Worm (Caenorhabditis elegans) whole organism, L3 larva: ENCODE data around the gene ttr-19.
A peak's percentile ranks its signal among the peaks of the same experiment; 100 is the strongest.

Experiments
- R02D3.7 ChIP-seq: fragments of 150-350 bp; optimal IDR thresholded peaks from 2 replicates; lab custom pipeline; 2014; ENCODE audit warnings: missing biosample characterization, missing genetic modification characterization
- ZK546.5 ChIP-seq: sonication (generic microtip); optimal IDR thresholded peaks from 2 replicates; lab custom pipeline; 2017; ENCODE audit warnings: missing biosample characterization, missing genetic modification characterization
- ama-1 ChIP-seq: fragments of 150-350 bp; optimal IDR thresholded peaks from 2 replicates; lab custom pipeline; 2018
- ceh-16 ChIP-seq: sonication (generic microtip); optimal IDR thresholded peaks from 2 replicates; lab custom pipeline; 2017; ENCODE audit warnings: missing biosample characterization, missing genetic modification characterization
- ceh-28 ChIP-seq: fragments of 150-350 bp; optimal IDR thresholded peaks from 2 replicates; lab custom pipeline; 2014; ENCODE audit warnings: missing biosample characterization, missing genetic modification reagents, missing genetic modification characterization
- daf-12 ChIP-seq: fragments of 150-350 bp; optimal IDR thresholded peaks from 2 replicates; lab custom pipeline; 2014; ENCODE audit warnings: missing biosample characterization, missing genetic modification reagents, missing genetic modification characterization
- egl-27 ChIP-seq: sonication (generic microtip); optimal IDR thresholded peaks from 4 replicates; lab custom pipeline; 2017; ENCODE audit warnings: missing biosample characterization, missing genetic modification reagents, missing genetic modification characterization
- elt-1 ChIP-seq: fragments of 150-350 bp; optimal IDR thresholded peaks from 2 replicates; lab custom pipeline; 2014; ENCODE audit warnings: missing biosample characterization, missing genetic modification characterization
- elt-2 ChIP-seq: sonication (generic microtip); optimal IDR thresholded peaks from 2 replicates; lab custom pipeline; 2016; ENCODE audit warnings: missing genetic modification reagents, mild to moderate bottlenecking, missing genetic modification characterization, missing compliant biosample characterization
- elt-3 ChIP-seq, 3 experiments: fragments of 150-350 bp in 1 of 3; sonication (generic microtip) in 2 of 3; optimal IDR thresholded peaks; 2 replicates in 2 of 3; 4 replicates in 1 of 3; lab custom pipeline; 2014 to 2017; ENCODE audit warnings: missing biosample characterization in 3 of 3, missing genetic modification characterization in 3 of 3
- eor-1 ChIP-seq, 2 experiments: fragments of 150-350 bp; optimal IDR thresholded peaks; 2 replicates each; lab custom pipeline; 2014 to 2018; ENCODE audit warnings: missing biosample characterization in 2 of 2, missing genetic modification characterization in 2 of 2
- fkh-10 ChIP-seq: sonication (generic microtip); optimal IDR thresholded peaks from 2 replicates; lab custom pipeline; 2017; ENCODE audit warnings: missing biosample characterization, missing genetic modification reagents, missing genetic modification characterization
- hmg-11 ChIP-seq: sonication (generic microtip); optimal IDR thresholded peaks from 2 replicates; lab custom pipeline; 2016; ENCODE audit warnings: missing genetic modification characterization, missing compliant biosample characterization
- jun-1 ChIP-seq: fragments of 150-350 bp; optimal IDR thresholded peaks from 2 replicates; lab custom pipeline; 2014; ENCODE audit warnings: missing biosample characterization, missing genetic modification reagents, missing genetic modification characterization
- lin-15B ChIP-seq: fragments of 150-350 bp; optimal IDR thresholded peaks from 2 replicates; lab custom pipeline; 2014; ENCODE audit warnings: missing biosample characterization, missing genetic modification characterization
- lin-39 ChIP-seq: fragments of 150-350 bp; optimal IDR thresholded peaks from 2 replicates; lab custom pipeline; 2018; ENCODE audit warnings: missing biosample characterization, missing genetic modification reagents, missing genetic modification characterization
- lsy-12 ChIP-seq: sonication (generic microtip); optimal IDR thresholded peaks from 2 replicates; lab custom pipeline; 2016; ENCODE audit warnings: mild to moderate bottlenecking, missing genetic modification characterization, missing compliant biosample characterization
- mdl-1 ChIP-seq: fragments of 150-350 bp; optimal IDR thresholded peaks from 2 replicates; lab custom pipeline; 2014; ENCODE audit warnings: missing biosample characterization, missing genetic modification characterization
- mml-1 ChIP-seq: fragments of 150-350 bp; sonication (generic microtip); optimal IDR thresholded peaks from 3 replicates; lab custom pipeline; 2014; ENCODE audit warnings: missing biosample characterization, missing genetic modification characterization
- nfya-1 ChIP-seq: sonication (generic microtip); optimal IDR thresholded peaks from 2 replicates; lab custom pipeline; 2017; ENCODE audit warnings: missing genetic modification characterization, mild to moderate bottlenecking, missing compliant biosample characterization, antibody characterized with exemption, moderate library complexity; ENCODE audit not compliant: insufficient read depth
- nhr-11 ChIP-seq: fragments of 150-350 bp; optimal IDR thresholded peaks from 2 replicates; lab custom pipeline; 2014; ENCODE audit warnings: missing biosample characterization, missing genetic modification characterization
- nhr-12 ChIP-seq: fragments of 150-350 bp; optimal IDR thresholded peaks from 2 replicates; lab custom pipeline; 2014; ENCODE audit warnings: missing biosample characterization, missing genetic modification characterization
- nhr-237 ChIP-seq: fragments of 150-350 bp; optimal IDR thresholded peaks from 2 replicates; lab custom pipeline; 2014; ENCODE audit warnings: missing biosample characterization, missing genetic modification characterization
- nhr-25 ChIP-seq: sonication (generic microtip); optimal IDR thresholded peaks from 2 replicates; lab custom pipeline; 2017; ENCODE audit warnings: missing biosample characterization, missing genetic modification characterization
- nhr-67 ChIP-seq: fragments of 150-350 bp; optimal IDR thresholded peaks from 2 replicates; lab custom pipeline; 2014; ENCODE audit warnings: missing biosample characterization, missing genetic modification characterization
- nhr-77 ChIP-seq: fragments of 150-350 bp; optimal IDR thresholded peaks from 2 replicates; lab custom pipeline; 2014; ENCODE audit warnings: missing biosample characterization, missing genetic modification characterization
- pha-4 ChIP-seq: fragments of 150-350 bp; optimal IDR thresholded peaks from 2 replicates; lab custom pipeline; 2014; ENCODE audit warnings: missing biosample characterization, missing genetic modification reagents, missing genetic modification characterization
- pqm-1 ChIP-seq: fragments of 150-350 bp; optimal IDR thresholded peaks from 2 replicates; lab custom pipeline; 2017; ENCODE audit warnings: missing biosample characterization, missing genetic modification characterization, inconsistent platforms
- skn-1 ChIP-seq: fragments of 150-350 bp; optimal IDR thresholded peaks from 2 replicates; lab custom pipeline; 2014; ENCODE audit warnings: missing biosample characterization, missing genetic modification characterization
- snpc-4 ChIP-seq: fragments of 150-350 bp; optimal IDR thresholded peaks from 2 replicates; lab custom pipeline; 2014; ENCODE audit warnings: missing biosample characterization, missing genetic modification characterization
- tbx-2 ChIP-seq: sonication (generic microtip); optimal IDR thresholded peaks from 2 replicates; lab custom pipeline; 2016; ENCODE audit warnings: mild to moderate bottlenecking, missing genetic modification characterization, missing compliant biosample characterization
- unc-39 ChIP-seq: sonication (generic microtip); optimal IDR thresholded peaks from 4 replicates; lab custom pipeline; 2017; ENCODE audit warnings: missing biosample characterization, missing genetic modification characterization
- unc-62 ChIP-seq: fragments of 150-350 bp; sonication (generic microtip); optimal IDR thresholded peaks from 4 replicates; lab custom pipeline; 2014; ENCODE audit warnings: missing biosample characterization, missing genetic modification reagents, missing genetic modification characterization
- zag-1 ChIP-seq: fragments of 150-350 bp; optimal IDR thresholded peaks from 2 replicates; lab custom pipeline; 2014; ENCODE audit warnings: missing biosample characterization, missing genetic modification characterization
- ztf-11 ChIP-seq: fragments of 150-350 bp; optimal IDR thresholded peaks from 2 replicates; lab custom pipeline; 2014; ENCODE audit warnings: missing biosample characterization, missing genetic modification characterization
- ztf-4 ChIP-seq: fragments of 150-350 bp; optimal IDR thresholded peaks from 2 replicates; lab custom pipeline; 2014; ENCODE audit warnings: missing biosample characterization, missing genetic modification characterization

Gene ttr-19

ce11 chrV:10255005-10255472 lies 27.8 kb upstream of the ttr-19 start, which contains the start of gene rop-1:
rop-1 (minus strand) TSS chrV:10255055.
- TF ChIP-seq nfya-1 (tag; lab: Kevin White, UChicago) (peak; percentile 7), nhr-12 (tag; lab: Kevin White, UChicago) (no peak), nhr-77 (tag; lab: Kevin White, UChicago) (no peak), pha-4 (tag; lab: Kevin White, UChicago) (peak; percentile 62), pqm-1 (tag; lab: Kevin White, UChicago) (peak; percentile 32), elt-2 (peak; percentile 13), unc-62 (GFP tag; lab: Kevin White, UChicago) (no peak)

DNA sequence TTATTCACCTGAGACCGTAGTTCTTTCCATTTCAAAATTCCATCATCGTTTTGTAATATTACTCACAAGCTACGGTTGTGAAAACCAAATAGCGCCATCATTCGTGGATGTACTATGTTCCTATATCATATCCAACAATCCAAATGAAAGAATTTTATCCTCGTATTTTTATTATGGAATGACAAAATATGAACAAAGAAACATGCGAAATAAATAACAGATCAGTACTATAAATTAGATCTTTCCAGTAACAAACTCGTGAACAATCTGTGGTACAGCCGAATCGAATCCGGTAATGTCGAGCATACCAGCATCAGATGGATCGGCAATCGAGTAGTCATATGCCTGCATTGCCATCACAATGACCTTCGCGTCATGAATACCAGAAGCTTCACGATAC lies 25.4 kb upstream of the ttr-19 start:
- peak; percentile 53 for TF ChIP-seq ama-1
- TF ChIP-seq nhr-77 (tag; lab: Kevin White, UChicago), result no peak

- no peak for TF ChIP-seq lin-15B (tag; lab: Kevin White, UChicago)
- TF ChIP-seq mml-1 (tag; lab: Kevin White, UChicago), result no peak
- TF ChIP-seq nhr-237 (tag; lab: Kevin White, UChicago), result no peak
- no peak for TF ChIP-seq tbx-2 (tag; lab: Kevin White, UChicago)
- TF ChIP-seq egl-27 (tag; lab: Kevin White, UChicago), result no peak
- TF ChIP-seq lsy-12 (tag; lab: Kevin White, UChicago), result no peak
- no peak for TF ChIP-seq elt-1 (tag; lab: Kevin White, UChicago)
Measured at ce11 chrV:10249515-10249914, 22.3 kb upstream of the ttr-19 start.

DNA sequence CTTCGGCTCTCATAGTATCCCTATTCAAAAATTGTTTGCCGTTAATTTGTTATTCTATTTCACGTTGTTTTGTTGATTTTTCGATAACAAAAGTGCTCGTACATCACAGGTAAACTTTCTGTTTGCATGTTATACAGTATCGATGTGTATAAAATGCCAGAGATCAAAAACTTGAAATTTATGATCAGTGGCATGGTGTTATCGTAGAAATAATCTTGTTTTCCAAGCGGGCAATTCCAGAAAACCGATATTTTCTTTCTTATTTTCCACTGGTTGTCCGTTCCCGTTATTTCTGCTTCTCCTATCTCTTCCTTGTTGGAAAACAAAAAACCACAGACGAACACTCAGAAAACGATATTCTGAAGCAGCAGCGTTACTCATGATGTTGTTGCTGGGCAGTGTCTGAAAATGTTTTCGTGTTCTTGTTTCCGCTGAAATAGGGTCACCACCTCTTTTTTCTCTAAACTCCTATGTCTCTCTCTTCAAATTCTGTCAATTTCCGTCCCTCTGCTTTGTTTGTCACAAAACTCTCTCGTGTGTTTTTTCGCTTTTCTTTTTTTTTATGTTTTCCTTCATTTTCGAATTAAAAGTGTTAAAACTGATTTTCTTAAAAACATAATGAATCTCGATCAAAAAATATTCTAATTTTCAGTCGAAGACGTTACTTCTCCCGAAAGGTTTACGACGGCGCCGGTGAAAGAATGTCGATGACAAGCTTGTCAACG lies 21.2 kb upstream of the ttr-19 start, which contains the start of gene akt-1:
akt-1 (plus strand) TSS at position 651 of the 725 bp plus-strand sequence.
- TF ChIP-seq fkh-10 (GFP tag; lab: Kevin White, UChicago) (no peak), pha-4 (tag; lab: Kevin White, UChicago) (peak; percentile 1), pqm-1 (tag; lab: Kevin White, UChicago) (peak; percentile 77), hmg-11 (tag; lab: Kevin White, UChicago) (peak; percentile 4), elt-2 (peak; percentile 17)

DNA sequence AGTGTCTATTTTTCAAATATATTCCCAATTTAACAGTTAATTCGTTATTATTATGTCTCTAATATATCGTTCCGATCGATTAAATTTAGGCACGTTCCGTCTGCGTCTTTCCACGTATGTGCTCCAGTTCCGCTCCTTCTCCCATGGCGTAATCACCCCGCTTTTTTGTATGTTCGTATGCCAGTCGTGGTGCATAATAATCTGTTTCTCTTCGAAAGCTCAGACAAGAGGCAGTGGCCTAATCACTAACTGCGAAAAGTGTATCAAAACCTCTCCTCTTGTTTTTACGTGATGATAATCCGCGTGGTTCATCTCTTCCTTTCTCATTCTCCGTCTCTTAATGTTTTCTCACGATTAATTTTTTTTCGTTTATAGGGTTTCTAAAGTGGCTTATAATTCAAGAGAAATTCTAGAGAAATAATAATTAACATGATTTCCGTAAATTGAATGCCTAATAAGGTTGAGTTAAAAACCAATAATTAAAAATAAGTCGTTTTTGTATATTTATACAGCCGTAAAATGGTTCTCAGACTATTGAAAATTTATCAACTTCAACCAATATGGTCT lies 20.5 kb upstream of the ttr-19 start:
- no peak for TF ChIP-seq fkh-10 (GFP tag; lab: Kevin White, UChicago)
- peak; percentile 75 for TF ChIP-seq ama-1
- TF ChIP-seq, all 47 proteins: peak for 1

DNA sequence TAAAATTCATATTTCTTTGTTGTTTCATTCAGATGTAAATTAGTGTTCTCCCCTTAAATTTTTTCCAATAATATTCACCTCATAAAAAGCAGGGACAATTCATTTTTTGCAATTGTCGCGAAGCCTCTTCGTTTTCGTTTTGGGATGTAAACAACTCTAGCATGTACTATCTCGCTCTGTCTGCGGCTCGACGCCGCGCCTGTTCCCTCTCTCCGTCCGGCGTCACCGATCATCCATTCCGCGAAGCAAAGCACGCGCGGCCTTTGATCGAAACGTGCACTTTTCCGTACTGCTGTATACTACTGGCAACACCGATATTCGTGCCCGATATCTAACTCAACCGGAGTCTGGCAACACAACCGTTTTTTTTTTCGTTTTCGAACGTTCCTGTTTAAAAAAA lies 19.7 kb upstream of the ttr-19 start:
- TF ChIP-seq elt-3 (tag; optimal IDR thresholded peaks at IDR 0.05; lab: Kevin White, UChicago) (no peak), nfya-1 (tag; lab: Kevin White, UChicago) (peak; percentile 41), snpc-4 (tag; lab: Kevin White, UChicago) (peak; percentile 10), pha-4 (tag; lab: Kevin White, UChicago) (peak; percentile 67), ceh-28 (no peak), lin-39 (tag; lab: Kevin White, UChicago) (peak; percentile 13), jun-1 (tag; lab: Kevin White, UChicago) (no peak), zag-1 (tag; lab: Kevin White, UChicago) (no peak), hmg-11 (tag; lab: Kevin White, UChicago) (peak; percentile 38), R02D3.7 (no peak), nhr-12 (tag; lab: Kevin White, UChicago) (no peak), elt-2 (peak; percentile 19), daf-12 (tag; lab: Kevin White, UChicago) (no peak), mdl-1 (tag; lab: Kevin White, UChicago) (no peak)
- TF ChIP-seq, all 47 proteins: peak for 6

DNA sequence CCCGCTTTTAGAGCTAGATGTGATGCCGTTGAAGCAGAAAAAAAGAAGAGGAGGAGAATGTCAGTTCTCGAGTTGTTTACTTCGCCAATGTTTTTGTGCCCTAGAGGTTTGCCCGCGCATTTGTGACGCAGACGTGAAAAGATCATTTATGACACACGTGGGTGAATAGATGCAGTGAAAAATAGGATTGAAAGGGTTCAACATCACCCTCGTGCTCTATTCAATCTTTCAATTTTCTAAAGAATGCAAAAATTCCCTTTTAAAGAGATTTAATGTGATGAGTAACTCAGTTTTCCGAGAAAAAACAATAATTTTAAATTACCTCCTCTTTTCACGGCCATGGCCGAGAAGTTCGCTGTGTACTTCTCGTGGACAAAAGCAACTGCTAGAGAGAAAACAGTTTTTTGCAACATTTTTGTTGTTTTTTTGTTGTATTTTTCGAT lies 19.2 kb upstream of the ttr-19 start:
- TF ChIP-seq pqm-1 (tag; lab: Kevin White, UChicago), result no peak
- no peak for TF ChIP-seq ztf-11 (tag; lab: Kevin White, UChicago)
- TF ChIP-seq nhr-67 (tag; lab: Kevin White, UChicago), result no peak
- TF ChIP-seq nhr-25 (tag; lab: Kevin White, UChicago), result no peak
- peak; percentile 79 for TF ChIP-seq pha-4 (tag; lab: Kevin White, UChicago)
- peak; percentile 34 for TF ChIP-seq lin-15B (tag; lab: Kevin White, UChicago)
- TF ChIP-seq fkh-10 (GFP tag; lab: Kevin White, UChicago), result peak; percentile 57
- TF ChIP-seq ZK546.5 (tag; lab: Kevin White, UChicago), result no peak
- peak; percentile 66 for TF ChIP-seq nfya-1 (tag; lab: Kevin White, UChicago)
- TF ChIP-seq elt-1 (tag; lab: Kevin White, UChicago), result no peak
- no peak for TF ChIP-seq nhr-11 (tag; lab: Kevin White, UChicago)
- TF ChIP-seq nhr-12 (tag; lab: Kevin White, UChicago), result no peak
- no peak for TF ChIP-seq tbx-2 (tag; lab: Kevin White, UChicago)
- TF ChIP-seq skn-1 (tag; lab: Kevin White, UChicago), result no peak
- no peak for TF ChIP-seq daf-12 (tag; lab: Kevin White, UChicago)
- no peak for TF ChIP-seq elt-3 (tag; optimal IDR thresholded peaks at IDR 0.05; lab: Kevin White, UChicago)
- TF ChIP-seq unc-39 (tag; lab: Kevin White, UChicago), result no peak
- TF ChIP-seq unc-62 (GFP tag; lab: Kevin White, UChicago), result no peak
- no peak for TF ChIP-seq ceh-16 (tag; lab: Kevin White, UChicago)
- no peak for TF ChIP-seq eor-1 (tag; optimal IDR thresholded peaks at IDR 0.05; lab: Kevin White, UChicago)
- no peak for TF ChIP-seq zag-1 (tag; lab: Kevin White, UChicago)
- no peak for TF ChIP-seq ztf-4 (tag; lab: Kevin White, UChicago)
